Fruit fly (Drosophila melanogaster) whole organism, wandering third instar larva: ENCODE data around the gene BBS1.

Source experiments
- Abd-B ChIP-seq: fragments of >200 bp; optimal IDR thresholded peaks from 2 replicates; lab custom pipeline; 2017; ENCODE audit warnings: missing biosample characterization, missing genetic modification characterization
- CG32264 ChIP-seq: fragments of 200-800 bp; sonication (Bioruptor generic); optimal IDR thresholded peaks from 2 replicates; lab custom pipeline; 2016; ENCODE audit warnings: missing biosample characterization, missing genetic modification characterization
- CG9705 ChIP-seq: fragments of 200-800 bp; sonication (Bioruptor generic); optimal IDR thresholded peaks from 2 replicates; lab custom pipeline; 2018; ENCODE audit warnings: missing biosample characterization, mild to moderate bottlenecking, missing genetic modification characterization
- CrebA ChIP-seq: fragments of 200-800 bp; sonication (Bioruptor generic); optimal IDR thresholded peaks from 2 replicates; lab custom pipeline; 2016; ENCODE audit warnings: missing biosample characterization, mild to moderate bottlenecking, missing genetic modification characterization, borderline replicate concordance
- Dfd ChIP-seq: fragments of >200 bp; optimal IDR thresholded peaks from 2 replicates; lab custom pipeline; 2017; ENCODE audit warnings: missing biosample characterization, missing genetic modification characterization
- Dif ChIP-seq: fragments of 200-275, 200-300 bp; sonication (Bioruptor generic); optimal IDR thresholded peaks from 2 replicates; lab custom pipeline; 2018; ENCODE audit warnings: missing biosample characterization, missing genetic modification characterization; ENCODE audit not compliant: partially characterized antibody
- GATAd ChIP-seq: sonication (Bioruptor generic); optimal IDR thresholded peaks from 2 replicates; lab custom pipeline; 2016; ENCODE audit warnings: missing biosample characterization, missing genetic modification characterization
- HLH106 ChIP-seq: fragments of 200-800 bp; optimal IDR thresholded peaks from 3 replicates; lab custom pipeline; 2019; ENCODE audit warnings: missing biosample characterization, mild to moderate bottlenecking, missing genetic modification characterization, moderate library complexity
- Hnf4 ChIP-seq: fragments of 200-800 bp; sonication (Bioruptor generic); optimal IDR thresholded peaks from 2 replicates; lab custom pipeline; 2016; ENCODE audit warnings: missing biosample characterization, mild to moderate bottlenecking, missing genetic modification characterization
- Hr78 ChIP-seq: fragments of >200 bp; optimal IDR thresholded peaks from 2 replicates; lab custom pipeline; 2017; ENCODE audit warnings: missing biosample characterization, missing genetic modification characterization
- Hr83 ChIP-seq: fragments of 200-300 bp; sonication (Bioruptor generic); optimal IDR thresholded peaks from 2 replicates; lab custom pipeline; 2016; ENCODE audit warnings: missing biosample characterization, mild to moderate bottlenecking, missing genetic modification characterization, moderate library complexity; ENCODE audit not compliant: poor library complexity, severe bottlenecking
- Jra ChIP-seq: sonication (Bioruptor generic); optimal IDR thresholded peaks from 2 replicates; lab custom pipeline; 2016; ENCODE audit warnings: missing biosample characterization, missing genetic modification characterization
- Mio ChIP-seq: sonication (Bioruptor generic); optimal IDR thresholded peaks from 2 replicates; lab custom pipeline; 2016; ENCODE audit warnings: missing biosample characterization, missing genetic modification characterization
- Myc ChIP-seq: fragments of >200 bp; optimal IDR thresholded peaks from 2 replicates; lab custom pipeline; 2017
- N ChIP-seq: fragments of >200 bp; optimal IDR thresholded peaks from 2 replicates; lab custom pipeline; 2018; ENCODE audit warnings: missing biosample characterization, missing external identifiers, missing genetic modification characterization
- OdsH ChIP-seq: fragments of 200-800 bp; sonication (Bioruptor generic); optimal IDR thresholded peaks from 2 replicates; lab custom pipeline; 2016; ENCODE audit warnings: missing biosample characterization, mild to moderate bottlenecking, missing genetic modification characterization
- Rel ChIP-seq, 2 experiments: fragments of 200-800 bp; sonication (Bioruptor generic) in 1 of 2; optimal IDR thresholded peaks; 2 replicates in 1 of 2; 3 replicates in 1 of 2; lab custom pipeline; 2016 to 2019; ENCODE audit warnings: mild to moderate bottlenecking in 2 of 2, missing biosample characterization in 2 of 2, missing genetic modification characterization in 2 of 2, moderate library complexity in 1 of 2
- Sp1 ChIP-seq: fragments of 200-800 bp; sonication (Bioruptor generic); optimal IDR thresholded peaks from 3 replicates; lab custom pipeline; 2019; ENCODE audit warnings: missing biosample characterization, mild to moderate bottlenecking, missing genetic modification characterization, moderate library complexity
- Vsx2 ChIP-seq: fragments of 200-300, 225-300 bp; sonication (Bioruptor generic); optimal IDR thresholded peaks from 2 replicates; lab custom pipeline; 2018; ENCODE audit warnings: missing biosample characterization, missing genetic modification characterization; ENCODE audit not compliant: partially characterized antibody
- br ChIP-seq: fragments of 200-800 bp; sonication (Bioruptor generic); optimal IDR thresholded peaks from 2 replicates; lab custom pipeline; 2016; ENCODE audit warnings: missing biosample characterization, missing genetic modification characterization
- brk ChIP-seq: fragments of 200-800 bp; sonication (Bioruptor generic); optimal IDR thresholded peaks from 2 replicates; lab custom pipeline; 2016; ENCODE audit warnings: missing biosample characterization, mild to moderate bottlenecking, missing genetic modification characterization
- dl ChIP-seq, 2 experiments: fragments of 175-275, 200-275 bp in 1 of 2; fragments of 200-275 bp in 1 of 2; sonication (Bioruptor generic); optimal IDR thresholded peaks; lab custom pipeline; 2018; ENCODE audit warnings: mild to moderate bottlenecking in 2 of 2, missing biosample characterization in 2 of 2, missing genetic modification characterization in 2 of 2, moderate library complexity in 2 of 2; ENCODE audit not compliant: partially characterized antibody in 2 of 2, insufficient read depth in 1 of 2
- dmrt93B ChIP-seq: fragments of 200-800 bp; sonication (Bioruptor generic); optimal IDR thresholded peaks from 2 replicates; lab custom pipeline; 2018; ENCODE audit warnings: missing biosample characterization, mild to moderate bottlenecking, missing genetic modification characterization
- dsf ChIP-seq: sonication (Bioruptor generic); optimal IDR thresholded peaks from 2 replicates; lab custom pipeline; 2016; ENCODE audit warnings: missing biosample characterization, missing genetic modification characterization, borderline replicate concordance
- ey ChIP-seq: fragments of 200-800 bp; sonication (Bioruptor generic); optimal IDR thresholded peaks from 2 replicates; lab custom pipeline; 2016; ENCODE audit warnings: missing biosample characterization, missing genetic modification characterization
- foxo ChIP-seq, 2 experiments: fragments of 200-800 bp; sonication (Bioruptor generic); optimal IDR thresholded peaks; 2 replicates in 1 of 2; 3 replicates in 1 of 2; lab custom pipeline; 2016 to 2017; ENCODE audit warnings: missing biosample characterization in 2 of 2, missing genetic modification characterization in 2 of 2
- fru ChIP-seq: fragments of 200-800 bp; sonication (Bioruptor generic); optimal IDR thresholded peaks from 3 replicates; lab custom pipeline; 2016; ENCODE audit warnings: missing biosample characterization, mild to moderate bottlenecking, missing genetic modification characterization
- h ChIP-seq: fragments of 200-800 bp; sonication (Bioruptor generic); optimal IDR thresholded peaks from 3 replicates; lab custom pipeline; 2016; ENCODE audit warnings: missing biosample characterization, mild to moderate bottlenecking, missing genetic modification characterization
- jim ChIP-seq: fragments of 175-275, 200-325 bp; sonication (Bioruptor generic); optimal IDR thresholded peaks from 2 replicates; lab custom pipeline; 2016; ENCODE audit warnings: missing biosample characterization, mild to moderate bottlenecking, missing genetic modification characterization
- lola ChIP-seq: fragments of >200 bp; optimal IDR thresholded peaks from 2 replicates; lab custom pipeline; 2017; ENCODE audit warnings: missing biosample characterization, missing genetic modification characterization
- pan ChIP-seq: fragments of >200 bp; optimal IDR thresholded peaks from 2 replicates; lab custom pipeline; 2017
- psq ChIP-seq: fragments of 200-800 bp; sonication (Bioruptor generic); optimal IDR thresholded peaks from 3 replicates; lab custom pipeline; 2017; ENCODE audit warnings: missing biosample characterization, mild to moderate bottlenecking, missing genetic modification characterization, moderate library complexity
- rgr ChIP-seq: fragments of 200-800 bp; sonication (Bioruptor generic); optimal IDR thresholded peaks from 3 replicates; lab custom pipeline; 2016; ENCODE audit warnings: missing biosample characterization, mild to moderate bottlenecking, missing genetic modification characterization
- sage ChIP-seq: fragments of 200-800 bp; sonication (Bioruptor generic); optimal IDR thresholded peaks from 2 replicates; lab custom pipeline; 2016; ENCODE audit warnings: missing biosample characterization, mild to moderate bottlenecking, missing genetic modification characterization
- sv ChIP-seq: fragments of 200-800 bp; sonication (Bioruptor generic); optimal IDR thresholded peaks from 3 replicates; lab custom pipeline; 2016; ENCODE audit warnings: missing biosample characterization, missing genetic modification characterization
- tai ChIP-seq: sonication (Bioruptor generic); optimal IDR thresholded peaks from 2 replicates; lab custom pipeline; 2016; ENCODE audit warnings: missing biosample characterization, missing genetic modification characterization
- usp ChIP-seq: fragments of >200 bp; optimal IDR thresholded peaks from 2 replicates; lab custom pipeline; 2017; ENCODE audit warnings: missing biosample characterization, missing genetic modification characterization
- woc ChIP-seq: sonication (Bioruptor generic); optimal IDR thresholded peaks from 2 replicates; lab custom pipeline; 2016; ENCODE audit warnings: missing biosample characterization, mild to moderate bottlenecking, missing genetic modification characterization

BBS1 gene

dm6 chr3L:7155522-7155978 is 29.8 kb downstream of the BBS1 start:
- TF ChIP-seq ey (GFP tag; lab: Kevin White, UChicago) = peak; percentile 47
- no peak for TF ChIP-seq CrebA (GFP tag; lab: Kevin White, UChicago)
- TF ChIP-seq Sp1 (GFP tag; lab: Kevin White, UChicago) = peak; percentile 52
- TF ChIP-seq fru (GFP tag; lab: Kevin White, UChicago) = peak; percentile 59
- TF ChIP-seq jim (GFP tag; lab: Kevin White, UChicago) = no peak
- TF ChIP-seq OdsH (GFP tag; lab: Kevin White, UChicago) = peak; percentile 35
- peak; percentile 8 for TF ChIP-seq CG9705 (GFP tag; lab: Kevin White, UChicago)
- TF ChIP-seq Myc (lab: Kevin White, UChicago) = no peak
- TF ChIP-seq Jra (GFP tag; lab: Kevin White, UChicago) = no peak
- peak; percentile 56 for TF ChIP-seq br (GFP tag; lab: Kevin White, UChicago)
- no peak for TF ChIP-seq usp (GFP tag; lab: Kevin White, UChicago)
- TF ChIP-seq GATAd (GFP tag; lab: Kevin White, UChicago) = no peak
- no peak for TF ChIP-seq Rel (GFP tag; optimal IDR thresholded peaks at IDR 0.05; lab: Kevin White, UChicago)
- TF ChIP-seq Rel (tag; optimal IDR thresholded peaks at IDR 0.05; lab: Kevin White, UChicago) = no peak
- no peak for TF ChIP-seq Abd-B (GFP tag; lab: Kevin White, UChicago)
- TF ChIP-seq psq (GFP tag; lab: Kevin White, UChicago) = peak; percentile 47
- TF ChIP-seq sv (GFP tag; lab: Kevin White, UChicago) = no peak
- no peak for TF ChIP-seq Dif (GFP tag; lab: Kevin White, UChicago)
- TF ChIP-seq dl (GFP tag; optimal IDR thresholded peaks at IDR 0.05; lab: Kevin White, UChicago; ENCODE audit: insufficient read depth in 1 of 2, partially characterized antibody in 2 of 2) = no peak
- TF ChIP-seq CG32264 (GFP tag; lab: Kevin White, UChicago) = no peak
- TF ChIP-seq dsf = no peak
- no peak for TF ChIP-seq Dfd (GFP tag; lab: Kevin White, UChicago)
- TF ChIP-seq sage (GFP tag; lab: Kevin White, UChicago) = no peak
- TF ChIP-seq foxo (GFP tag; optimal IDR thresholded peaks at IDR 0.05; lab: Kevin White, UChicago) = peak in 1 of 2 experiments; percentile 56
- TF ChIP-seq Hr83 (GFP tag; lab: Kevin White, UChicago) = no peak
- no peak for TF ChIP-seq Hr78 (GFP tag; lab: Kevin White, UChicago)
- TF ChIP-seq HLH106 = peak; percentile 53
- TF ChIP-seq Mio = no peak
- no peak for TF ChIP-seq brk (GFP tag; lab: Kevin White, UChicago)
- TF ChIP-seq lola (GFP tag; lab: Kevin White, UChicago) = no peak
- no peak for TF ChIP-seq pan (lab: Kevin White, UChicago)
- peak; percentile 85 for TF ChIP-seq woc (GFP tag; lab: Kevin White, UChicago)
- TF ChIP-seq Vsx2 = no peak
- TF ChIP-seq dmrt93B (GFP tag; lab: Kevin White, UChicago) = peak; percentile 36
- TF ChIP-seq N (GFP tag; lab: Kevin White, UChicago) = no peak
- TF ChIP-seq h (GFP tag; lab: Kevin White, UChicago) = peak; percentile 31
- peak; percentile 32 for TF ChIP-seq Hnf4 (GFP tag; lab: Kevin White, UChicago)
- TF ChIP-seq rgr = peak; percentile 44
- no peak for TF ChIP-seq tai

dm6 chr3L:7156239-7156638 is 30.5 kb downstream of the BBS1 start:
- TF ChIP-seq woc (GFP tag; lab: Kevin White, UChicago) (no peak), brk (GFP tag; lab: Kevin White, UChicago) (no peak), lola (GFP tag; lab: Kevin White, UChicago) (no peak), N (GFP tag; lab: Kevin White, UChicago) (no peak), OdsH (GFP tag; lab: Kevin White, UChicago) (no peak), foxo (GFP tag; optimal IDR thresholded peaks at IDR 0.05; lab: Kevin White, UChicago) (no peak), Vsx2 (no peak), sage (GFP tag; lab: Kevin White, UChicago) (no peak), tai (no peak)
